Worm (Caenorhabditis elegans) whole organism, L1 larva: Measurements from ENCODE around the gene cutl-21.

Source experiments
- C34B4.2 ChIP-seq: sonication (generic microtip); optimal IDR thresholded peaks from 2 replicates; lab custom pipeline; 2017; ENCODE audit warnings: mild to moderate bottlenecking, missing genetic modification characterization, missing compliant biosample characterization
- F16B12.6 ChIP-seq: fragments of 150-350 bp; optimal IDR thresholded peaks from 2 replicates; lab custom pipeline; 2014; ENCODE audit warnings: missing biosample characterization, missing genetic modification characterization
- Y116A8C.19 ChIP-seq: sonication (generic microtip); optimal IDR thresholded peaks from 2 replicates; lab custom pipeline; 2016; ENCODE audit warnings: missing compliant biosample characterization, missing genetic modification characterization, borderline replicate concordance
- aly-2 ChIP-seq: fragments of 150-350 bp; optimal IDR thresholded peaks from 2 replicates; lab custom pipeline; 2014; ENCODE audit warnings: missing biosample characterization, missing genetic modification characterization
- ama-1 ChIP-seq: fragments of 150-350 bp; optimal IDR thresholded peaks from 2 replicates; lab custom pipeline; 2014
- ceh-63 ChIP-seq: fragments of 200-800 bp; sonication (Bioruptor generic); optimal IDR thresholded peaks from 2 replicates; lab custom pipeline; 2018; ENCODE audit warnings: mild to moderate bottlenecking, missing genetic modification characterization, missing compliant biosample characterization
- ceh-8 ChIP-seq: fragments of 200-800 bp; sonication (Bioruptor generic); optimal IDR thresholded peaks from 2 replicates; lab custom pipeline; 2018; ENCODE audit warnings: mild to moderate bottlenecking, missing genetic modification characterization, moderate library complexity, missing compliant biosample characterization
- ceh-82 ChIP-seq, 3 experiments: fragments of 150-350 bp in 1 of 3; sonication (generic microtip) in 2 of 3; optimal IDR thresholded peaks; 2 replicates each; lab custom pipeline; 2014 to 2017; ENCODE audit warnings: missing biosample characterization in 3 of 3, missing genetic modification characterization in 3 of 3
- ces-1 ChIP-seq: fragments of 150-350 bp; optimal IDR thresholded peaks from 2 replicates; lab custom pipeline; 2014; ENCODE audit warnings: missing biosample characterization, missing genetic modification reagents, missing genetic modification characterization
- dpl-1 ChIP-seq, 3 experiments: fragments of 150-350 bp in 2 of 3; sonication (generic microtip) in 1 of 3; optimal IDR thresholded peaks; 2 replicates each; lab custom pipeline; 2014 to 2017; ENCODE audit warnings: missing biosample characterization in 3 of 3, missing genetic modification characterization in 3 of 3, missing genetic modification reagents in 3 of 3
- dsc-1 ChIP-seq: sonication (generic microtip); optimal IDR thresholded peaks from 2 replicates; lab custom pipeline; 2016; ENCODE audit warnings: mild to moderate bottlenecking, missing genetic modification characterization, missing compliant biosample characterization
- egl-27 ChIP-seq, 2 experiments: fragments of 150-350 bp in 1 of 2; sonication (generic microtip); optimal IDR thresholded peaks; 3 replicates each; lab custom pipeline; 2017 to 2018; ENCODE audit warnings: missing biosample characterization in 2 of 2, missing genetic modification characterization in 2 of 2, missing genetic modification reagents in 2 of 2
- elt-2 ChIP-seq: sonication (generic microtip); optimal IDR thresholded peaks from 2 replicates; lab custom pipeline; 2016; ENCODE audit warnings: missing genetic modification characterization, mild to moderate bottlenecking, inconsistent platforms, missing compliant biosample characterization, missing genetic modification reagents
- elt-3 ChIP-seq, 6 experiments: fragments of 150-350 bp in 1 of 6; sonication (generic microtip); optimal IDR thresholded peaks; 2 replicates each; lab custom pipeline; 2017 to 2018; ENCODE audit warnings: missing biosample characterization in 6 of 6, missing genetic modification characterization in 6 of 6, inconsistent platforms in 1 of 6
- ets-5 ChIP-seq: fragments of 200-800 bp; sonication (Bioruptor generic); IDR thresholded peaks from 2 replicates; pipeline ENCODE4 v1.3.6; 2022; ENCODE audit warnings: missing genetic modification characterization, missing compliant biosample characterization
- fkh-10 ChIP-seq: sonication (generic microtip); optimal IDR thresholded peaks from 2 replicates; lab custom pipeline; 2017; ENCODE audit warnings: missing biosample characterization, missing genetic modification reagents, missing genetic modification characterization
- fos-1 ChIP-seq: fragments of 150-350 bp; optimal IDR thresholded peaks from 2 replicates; lab custom pipeline; 2014; ENCODE audit warnings: missing biosample characterization, missing genetic modification characterization
- grh-1 ChIP-seq: fragments of 200-800 bp; sonication (Bioruptor generic); IDR thresholded peaks from 2 replicates; pipeline ENCODE4 v1.3.6; 2022; ENCODE audit warnings: missing genetic modification reagents, missing genetic modification characterization, missing compliant biosample characterization
- hlh-17 ChIP-seq: fragments of 200-800 bp; sonication (Bioruptor generic); optimal IDR thresholded peaks from 2 replicates; lab custom pipeline; 2018; ENCODE audit warnings: missing genetic modification characterization, mild to moderate bottlenecking, missing compliant biosample characterization, moderate library complexity, borderline replicate concordance
- hpl-2 ChIP-seq: fragments of 150-350 bp; optimal IDR thresholded peaks from 2 replicates; lab custom pipeline; 2014; ENCODE audit warnings: missing biosample characterization, missing genetic modification reagents, missing genetic modification characterization
- irx-1 ChIP-seq: sonication (generic microtip); optimal IDR thresholded peaks from 2 replicates; lab custom pipeline; 2016; ENCODE audit warnings: missing genetic modification characterization, missing compliant biosample characterization
- jun-1 ChIP-seq: fragments of 150-350 bp; optimal IDR thresholded peaks from 2 replicates; lab custom pipeline; 2014; ENCODE audit warnings: missing biosample characterization, missing genetic modification reagents, missing genetic modification characterization
- lin-13 ChIP-seq: fragments of 150-350 bp; optimal IDR thresholded peaks from 2 replicates; lab custom pipeline; 2014; ENCODE audit warnings: missing biosample characterization, missing genetic modification reagents, missing genetic modification characterization
- lin-14 ChIP-seq: fragments of 200-800 bp; sonication (Bioruptor generic); optimal IDR thresholded peaks from 2 replicates; lab custom pipeline; 2018; ENCODE audit warnings: mild to moderate bottlenecking, missing genetic modification characterization, moderate library complexity, missing compliant biosample characterization
- lin-39 ChIP-seq: fragments of 150-350 bp; optimal IDR thresholded peaks from 2 replicates; lab custom pipeline; 2014; ENCODE audit warnings: missing biosample characterization, missing genetic modification reagents, missing genetic modification characterization
- lsy-2 ChIP-seq, 2 experiments: fragments of 150-350 bp; optimal IDR thresholded peaks; 2 replicates each; lab custom pipeline; 2014; ENCODE audit warnings: missing biosample characterization in 2 of 2, missing genetic modification characterization in 2 of 2
- mab-9 ChIP-seq: fragments of 200-800 bp; sonication (Bioruptor generic); IDR thresholded peaks from 2 replicates; pipeline ENCODE4 v1.3.6; 2022; ENCODE audit warnings: missing genetic modification reagents, missing genetic modification characterization, missing compliant biosample characterization
- mef-2 ChIP-seq: fragments of 150-350 bp; optimal IDR thresholded peaks from 2 replicates; lab custom pipeline; 2014; ENCODE audit warnings: missing biosample characterization, missing genetic modification characterization
- nhr-12 ChIP-seq: sonication (generic microtip); optimal IDR thresholded peaks from 2 replicates; lab custom pipeline; 2017; ENCODE audit warnings: missing biosample characterization, missing genetic modification characterization
- nhr-28 ChIP-seq: fragments of 150-350 bp; optimal IDR thresholded peaks from 2 replicates; lab custom pipeline; 2014; ENCODE audit warnings: missing biosample characterization, missing genetic modification characterization
- nhr-71 ChIP-seq: sonication (generic microtip); optimal IDR thresholded peaks from 2 replicates; lab custom pipeline; 2016; ENCODE audit warnings: mild to moderate bottlenecking, missing genetic modification characterization, moderate library complexity, missing compliant biosample characterization
- nhr-84 ChIP-seq: sonication (generic microtip); optimal IDR thresholded peaks from 2 replicates; lab custom pipeline; 2017; ENCODE audit warnings: missing biosample characterization, missing genetic modification characterization
- nhr-90 ChIP-seq: sonication (generic microtip); optimal IDR thresholded peaks from 2 replicates; lab custom pipeline; 2016; ENCODE audit warnings: mild to moderate bottlenecking, missing genetic modification characterization, missing compliant biosample characterization; ENCODE audit not compliant: poor library complexity
- pag-3 ChIP-seq: sonication (generic microtip); optimal IDR thresholded peaks from 2 replicates; lab custom pipeline; 2017; ENCODE audit warnings: missing genetic modification characterization, mild to moderate bottlenecking, missing compliant biosample characterization, antibody characterized with exemption, borderline replicate concordance; ENCODE audit not compliant: insufficient read depth
- pax-3 ChIP-seq: fragments of 200-800 bp; sonication (Bioruptor generic); optimal IDR thresholded peaks from 2 replicates; lab custom pipeline; 2018; ENCODE audit warnings: mild to moderate bottlenecking, missing genetic modification characterization, moderate library complexity, missing compliant biosample characterization
- pqm-1 ChIP-seq: sonication (generic microtip); optimal IDR thresholded peaks from 3 replicates; lab custom pipeline; 2017; ENCODE audit warnings: missing biosample characterization, missing genetic modification characterization
- skn-1 ChIP-seq: fragments of 150-350 bp; optimal IDR thresholded peaks from 2 replicates; lab custom pipeline; 2014; ENCODE audit warnings: missing biosample characterization, missing genetic modification characterization
- snpc-4 ChIP-seq: fragments of 150-350 bp; optimal IDR thresholded peaks from 2 replicates; lab custom pipeline; 2014; ENCODE audit warnings: missing biosample characterization, missing genetic modification characterization
- snu-23 ChIP-seq: sonication (generic microtip); optimal IDR thresholded peaks from 2 replicates; lab custom pipeline; 2016; ENCODE audit warnings: missing genetic modification characterization, missing compliant biosample characterization
- sox-4 ChIP-seq: sonication (generic microtip); optimal IDR thresholded peaks from 2 replicates; lab custom pipeline; 2016; ENCODE audit warnings: missing genetic modification characterization, missing compliant biosample characterization
- sptf-1 ChIP-seq: fragments of 150-350 bp; optimal IDR thresholded peaks from 2 replicates; lab custom pipeline; 2014; ENCODE audit warnings: missing biosample characterization, missing genetic modification characterization
- sup-37 ChIP-seq: fragments of 200-800 bp; sonication (Bioruptor generic); optimal IDR thresholded peaks from 2 replicates; lab custom pipeline; 2018; ENCODE audit warnings: mild to moderate bottlenecking, missing genetic modification characterization, missing compliant biosample characterization
- swsn-7 ChIP-seq: sonication (generic microtip); optimal IDR thresholded peaks from 2 replicates; lab custom pipeline; 2016; ENCODE audit warnings: missing genetic modification characterization, missing compliant biosample characterization
- tbx-2 ChIP-seq: sonication (generic microtip); optimal IDR thresholded peaks from 2 replicates; lab custom pipeline; 2016; ENCODE audit warnings: missing genetic modification characterization, missing compliant biosample characterization
- unc-30 ChIP-seq: sonication (generic microtip); optimal IDR thresholded peaks from 2 replicates; lab custom pipeline; 2017; ENCODE audit warnings: missing biosample characterization, missing genetic modification characterization
- unc-98 ChIP-seq: fragments of 200-800 bp; sonication (Bioruptor generic); IDR thresholded peaks from 2 replicates; pipeline ENCODE4 v1.3.6; 2022; ENCODE audit warnings: missing genetic modification characterization, missing compliant biosample characterization
- vab-15 ChIP-seq: sonication (generic microtip); optimal IDR thresholded peaks from 2 replicates; lab custom pipeline; 2017; ENCODE audit warnings: missing genotype, mild to moderate bottlenecking, missing genetic modification characterization, missing compliant biosample characterization
- xbp-1 ChIP-seq: sonication (generic microtip); optimal IDR thresholded peaks from 2 replicates; lab custom pipeline; 2016; ENCODE audit warnings: missing genetic modification characterization, missing compliant biosample characterization
- zag-1 ChIP-seq: fragments of 150-350 bp; optimal IDR thresholded peaks from 2 replicates; lab custom pipeline; 2014; ENCODE audit warnings: missing biosample characterization, missing genetic modification characterization
- ztf-11 ChIP-seq, 2 experiments: sonication (generic microtip); optimal IDR thresholded peaks; 2 replicates each; lab custom pipeline; 2016 to 2017; ENCODE audit warnings: missing genetic modification characterization in 2 of 2, missing biosample characterization in 1 of 2, missing compliant biosample characterization in 1 of 2
- ztf-4 ChIP-seq: fragments of 150-350 bp; optimal IDR thresholded peaks from 2 replicates; lab custom pipeline; 2014; ENCODE audit warnings: missing biosample characterization, missing genetic modification characterization

Gene cutl-21

ce11 chrX:1018586-1018985 is 14.4 kb downstream of the cutl-21 start (continued):
- TF ChIP-seq snu-23 (peak; percentile 1), ceh-63 (GFP tag; lab: Kevin White, UChicago) (no peak), xbp-1 (tag; lab: Kevin White, UChicago) (no peak), sup-37 (GFP tag; lab: Kevin White, UChicago) (no peak), jun-1 (tag; lab: Kevin White, UChicago) (no peak), ztf-11 (tag; optimal IDR thresholded peaks at IDR 0.05; lab: Kevin White, UChicago) (peak in 1 of 2 experiments; percentile 25), sox-4 (tag; lab: Kevin White, UChicago) (peak; percentile 12), lsy-2 (tag; optimal IDR thresholded peaks at IDR 0.05; lab: Kevin White, UChicago) (no peak), nhr-71 (tag; lab: Kevin White, UChicago) (peak; percentile 63), tbx-2 (tag; lab: Kevin White, UChicago) (peak; percentile 54)

- TF ChIP-seq ama-1 (no peak), lin-14 (GFP tag; lab: Kevin White, UChicago) (peak; percentile 86), vab-15 (tag; lab: Kevin White, UChicago) (no peak), dsc-1 (no peak), lin-13 (GFP tag; lab: Kevin White, UChicago) (no peak), dpl-1 (GFP tag; optimal IDR thresholded peaks at IDR 0.05; lab: Kevin White, UChicago) (no peak), hpl-2 (GFP tag; lab: Kevin White, UChicago) (no peak), fkh-10 (GFP tag; lab: Kevin White, UChicago) (peak; percentile 31), nhr-84 (tag; lab: Kevin White, UChicago) (no peak), pqm-1 (tag; lab: Kevin White, UChicago) (no peak), lsy-2 (tag; optimal IDR thresholded peaks at IDR 0.05; lab: Kevin White, UChicago) (no peak), irx-1 (no peak), ceh-8 (GFP tag; lab: Kevin White, UChicago) (peak; percentile 53), sup-37 (GFP tag; lab: Kevin White, UChicago) (no peak), nhr-12 (no peak), skn-1 (tag; lab: Kevin White, UChicago) (peak; percentile 35), mef-2 (tag; lab: Kevin White, UChicago) (no peak), egl-27 (tag; optimal IDR thresholded peaks at IDR 0.05; lab: Kevin White, UChicago) (no peak), lin-39 (no peak), unc-98 (GFP tag; lab: Robert Waterston, UW) (no peak), mab-9 (GFP tag; lab: Robert Waterston, UW) (peak; percentile 64; the same call in 1 of the 2 replicates), fos-1 (tag; lab: Kevin White, UChicago) (no peak), F16B12.6 (tag; lab: Kevin White, UChicago) (no peak), pax-3 (tag; lab: Kevin White, UChicago) (no peak), zag-1 (tag; lab: Kevin White, UChicago) (no peak), ztf-4 (tag; lab: Kevin White, UChicago) (no peak), ceh-82 (tag; optimal IDR thresholded peaks at IDR 0.05; lab: Kevin White, UChicago) (peak in 1 of 3 experiments; percentile 33), unc-30 (tag; lab: Kevin White, UChicago) (no peak), pag-3 (tag; lab: Kevin White, UChicago) (no peak), tbx-2 (tag; lab: Kevin White, UChicago) (no peak), sptf-1 (tag; lab: Kevin White, UChicago) (no peak), grh-1 (no peak), hlh-17 (GFP tag; lab: Kevin White, UChicago) (no peak), aly-2 (no peak), snpc-4 (tag; lab: Kevin White, UChicago) (no peak), C34B4.2 (tag; lab: Kevin White, UChicago) (no peak), elt-3 (tag; optimal IDR thresholded peaks at IDR 0.05; lab: Kevin White, UChicago) (no peak), ces-1 (GFP tag; lab: Kevin White, UChicago) (no peak), swsn-7 (tag; lab: Kevin White, UChicago) (peak; percentile 23), ets-5 (GFP tag; lab: Robert Waterston, UW) (no peak), nhr-28 (tag; lab: Kevin White, UChicago) (no peak), Y116A8C.19 (tag; lab: Kevin White, UChicago) (no peak), elt-2 (tag; lab: Kevin White, UChicago) (no peak), nhr-90 (tag; lab: Kevin White, UChicago) (no peak)
Observed at ce11 chrX:1021835-1022311, 17.7 kb downstream of the cutl-21 start.
